Worm (Caenorhabditis elegans) whole organism, young adult: Measurements from ENCODE around the gene nspg-7.1.

Experiments used
- B0019.2 ChIP-seq: fragments of 200-800 bp; sonication (Bioruptor generic); conservative IDR thresholded peaks from 2 replicates; pipeline ENCODE4 v1.3.6; 2022; ENCODE audit warnings: missing genetic modification reagents, missing genetic modification characterization, missing compliant biosample characterization
- B0336.3 ChIP-seq: fragments of 200-800 bp; sonication (Bioruptor generic); IDR thresholded peaks from 2 replicates; pipeline ENCODE4 v1.3.6; 2022; ENCODE audit warnings: missing genetic modification characterization, missing compliant biosample characterization
- C17E4.6 ChIP-seq: fragments of 200-800 bp; sonication (Bioruptor generic); IDR thresholded peaks from 2 replicates; pipeline ENCODE4 v1.3.6; 2022; ENCODE audit warnings: missing genetic modification reagents, missing genetic modification characterization, missing compliant biosample characterization
- F10E7.11 ChIP-seq: sonication (generic microtip); optimal IDR thresholded peaks from 2 replicates; lab custom pipeline; 2017; ENCODE audit warnings: mild to moderate bottlenecking, missing genetic modification characterization, moderate library complexity, missing compliant biosample characterization
- F52B5.7 ChIP-seq: sonication (generic microtip); optimal IDR thresholded peaks from 2 replicates; lab custom pipeline; 2016; ENCODE audit warnings: mild to moderate bottlenecking, missing genetic modification characterization, missing compliant biosample characterization
- K12H6.12 ChIP-seq: fragments of 200-800 bp; sonication (Bioruptor generic); optimal IDR thresholded peaks from 2 replicates; lab custom pipeline; 2018; ENCODE audit warnings: mild to moderate bottlenecking, missing genetic modification characterization, missing compliant biosample characterization
- Y53G8AR.9 ChIP-seq: fragments of 200-800 bp; sonication (Bioruptor generic); conservative IDR thresholded peaks from 2 replicates; pipeline ENCODE4 v1.3.6; 2022; ENCODE audit warnings: missing genetic modification reagents, missing genetic modification characterization, missing compliant biosample characterization
- ama-1 ChIP-seq, 3 experiments: fragments of 150-350 bp in 1 of 3; sonication (generic microtip) in 2 of 3; optimal IDR thresholded peaks; 2 replicates each; lab custom pipeline; 2014 to 2018; ENCODE audit warnings: missing biosample characterization in 2 of 3, missing genetic modification characterization in 2 of 3, missing genetic modification reagents in 2 of 3
- aptf-3 ChIP-seq: fragments of 200-800 bp; sonication (Bioruptor generic); IDR thresholded peaks from 2 replicates; pipeline ENCODE4 v1.3.6; 2022; ENCODE audit warnings: missing genetic modification characterization, missing compliant biosample characterization
- attf-3 ChIP-seq: fragments of 200-800 bp; sonication (Bioruptor generic); conservative IDR thresholded peaks from 2 replicates; pipeline ENCODE4 v1.3.6; 2022; ENCODE audit warnings: missing genetic modification reagents, missing genetic modification characterization, missing compliant biosample characterization
- bed-1 ChIP-seq: fragments of 200-800 bp; sonication (Bioruptor generic); IDR thresholded peaks from 2 replicates; pipeline ENCODE4 v1.3.6; 2022; ENCODE audit warnings: missing genetic modification reagents, missing genetic modification characterization, missing compliant biosample characterization
- cebp-1 ChIP-seq, 2 experiments: fragments of 200-800 bp in 1 of 2; sonication (Bioruptor generic) in 1 of 2; sonication (generic microtip) in 1 of 2; IDR thresholded peaks in 1 of 2; optimal IDR thresholded peaks in 1 of 2; 2 replicates each; pipeline versions ENCODE4 v1.3.6 to Lab custom; 2017 to 2022; ENCODE audit warnings: missing compliant biosample characterization in 2 of 2, missing genetic modification characterization in 2 of 2, mild to moderate bottlenecking in 1 of 2, missing genetic modification reagents in 1 of 2, moderate library complexity in 1 of 2
- ceh-58 ChIP-seq: fragments of 200-800 bp; sonication (Bioruptor generic); IDR thresholded peaks from 2 replicates; pipeline ENCODE4 v1.3.6; 2022; ENCODE audit warnings: missing genetic modification characterization, missing compliant biosample characterization
- dox-1 ChIP-seq: fragments of 200-800 bp; sonication (Bioruptor generic); IDR thresholded peaks from 2 replicates; pipeline ENCODE4 v1.3.6; 2022; ENCODE audit warnings: missing genetic modification reagents, missing genetic modification characterization, missing compliant biosample characterization
- egl-18 ChIP-seq: fragments of 200-800 bp; sonication (Bioruptor generic); IDR thresholded peaks from 2 replicates; pipeline ENCODE4 v1.3.6; 2022; ENCODE audit warnings: missing genetic modification reagents, missing genetic modification characterization, missing compliant biosample characterization
- ets-4 ChIP-seq: fragments of 200-800 bp; sonication (Bioruptor generic); optimal IDR thresholded peaks from 2 replicates; lab custom pipeline; 2018; ENCODE audit warnings: mild to moderate bottlenecking, missing genetic modification characterization, missing compliant biosample characterization
- him-1 ChIP-seq: sonication (generic microtip); optimal IDR thresholded peaks from 2 replicates; lab custom pipeline; 2016; ENCODE audit warnings: missing genotype, missing genetic modification reagents, missing genetic modification characterization, missing compliant biosample characterization
- hrde-1 ChIP-seq: sonication (generic microtip); optimal IDR thresholded peaks from 2 replicates; lab custom pipeline; 2016; ENCODE audit warnings: missing genetic modification characterization, mild to moderate bottlenecking, missing compliant biosample characterization, moderate library complexity, missing genotype, missing genetic modification reagents, borderline replicate concordance
- let-526 ChIP-seq: fragments of 200-800 bp; sonication (Bioruptor generic); IDR thresholded peaks from 2 replicates; pipeline ENCODE4 v1.3.6; 2022; ENCODE audit warnings: missing genetic modification reagents, missing genetic modification characterization, missing compliant biosample characterization
- let-607 ChIP-seq, 2 experiments: fragments of 200-800 bp in 1 of 2; sonication (Bioruptor generic) in 1 of 2; sonication (generic microtip) in 1 of 2; optimal IDR thresholded peaks; 2 replicates each; lab custom pipeline; 2016 to 2018; ENCODE audit warnings: mild to moderate bottlenecking in 2 of 2, missing compliant biosample characterization in 2 of 2, missing genetic modification characterization in 2 of 2, moderate library complexity in 2 of 2, missing genotype in 1 of 2
- lin-26 ChIP-seq: fragments of 200-800 bp; sonication (Bioruptor generic); IDR thresholded peaks from 2 replicates; pipeline ENCODE4 v1.3.6; 2022; ENCODE audit warnings: missing genetic modification reagents, missing genetic modification characterization, missing compliant biosample characterization
- lin-40 ChIP-seq: sonication (generic microtip); optimal IDR thresholded peaks from 2 replicates; lab custom pipeline; 2016; ENCODE audit warnings: missing genetic modification characterization, mild to moderate bottlenecking, missing compliant biosample characterization, missing genotype, missing genetic modification reagents
- lin-54 ChIP-seq: fragments of 200-800 bp; sonication (Bioruptor generic); optimal IDR thresholded peaks from 2 replicates; lab custom pipeline; 2018; ENCODE audit warnings: mild to moderate bottlenecking, missing genetic modification characterization, missing compliant biosample characterization
- lsl-1 ChIP-seq: fragments of 200-800 bp; sonication (Bioruptor generic); optimal IDR thresholded peaks from 2 replicates; lab custom pipeline; 2018; ENCODE audit warnings: mild to moderate bottlenecking, missing genetic modification characterization, moderate library complexity, missing compliant biosample characterization
- madf-10 ChIP-seq: sonication (generic microtip); optimal IDR thresholded peaks from 2 replicates; lab custom pipeline; 2016; ENCODE audit warnings: mild to moderate bottlenecking, missing genetic modification characterization, missing compliant biosample characterization
- nfyb-1 ChIP-seq: fragments of 200-800 bp; sonication (Bioruptor generic); IDR thresholded peaks from 2 replicates; pipeline ENCODE4 v1.3.6; 2022; ENCODE audit warnings: missing genetic modification reagents, missing genetic modification characterization, missing compliant biosample characterization
- nhr-179 ChIP-seq: sonication (generic microtip); optimal IDR thresholded peaks from 2 replicates; lab custom pipeline; 2016; ENCODE audit warnings: mild to moderate bottlenecking, missing genetic modification characterization, missing compliant biosample characterization
- nhr-27 ChIP-seq: fragments of 200-800 bp; sonication (Bioruptor generic); optimal IDR thresholded peaks from 2 replicates; lab custom pipeline; 2018; ENCODE audit warnings: mild to moderate bottlenecking, missing genetic modification characterization, moderate library complexity, missing compliant biosample characterization
- rec-8 ChIP-seq, 2 experiments: sonication (generic microtip); optimal IDR thresholded peaks; 2 replicates each; lab custom pipeline; 2016; ENCODE audit warnings: mild to moderate bottlenecking in 2 of 2, missing genetic modification characterization in 2 of 2, missing genetic modification reagents in 2 of 2, missing genotype in 2 of 2, missing biosample characterization in 1 of 2, missing compliant biosample characterization in 1 of 2, moderate library complexity in 1 of 2
- repo-1 ChIP-seq: sonication (generic microtip); optimal IDR thresholded peaks from 2 replicates; lab custom pipeline; 2017; ENCODE audit warnings: mild to moderate bottlenecking, missing genetic modification characterization, missing compliant biosample characterization
- snpc-1.1 ChIP-seq: sonication (generic microtip); optimal IDR thresholded peaks from 2 replicates; lab custom pipeline; 2017; ENCODE audit warnings: missing genetic modification characterization, mild to moderate bottlenecking, missing compliant biosample characterization, antibody characterized with exemption, moderate library complexity, missing genotype, missing genetic modification reagents; ENCODE audit not compliant: insufficient read depth
- snpc-3.4 ChIP-seq: sonication (generic microtip); optimal IDR thresholded peaks from 2 replicates; lab custom pipeline; 2017; ENCODE audit warnings: missing genetic modification characterization, mild to moderate bottlenecking, missing compliant biosample characterization, antibody characterized with exemption, moderate library complexity, missing genotype, missing genetic modification reagents
- snpc-4 ChIP-seq, 5 experiments: fragments of 150-350 bp in 1 of 5; sonication (generic microtip) in 4 of 5; optimal IDR thresholded peaks; 2 replicates each; lab custom pipeline; 2014 to 2018; ENCODE audit warnings: missing genetic modification characterization in 5 of 5, missing biosample characterization in 3 of 5, antibody characterized with exemption in 2 of 5, mild to moderate bottlenecking in 2 of 5, missing compliant biosample characterization in 2 of 5, missing genotype in 2 of 5, moderate library complexity in 2 of 5, missing genetic modification reagents in 1 of 5
- ztf-3 ChIP-seq: fragments of 200-800 bp; sonication (Bioruptor generic); optimal IDR thresholded peaks from 2 replicates; lab custom pipeline; 2018; ENCODE audit warnings: mild to moderate bottlenecking, missing genetic modification characterization, missing compliant biosample characterization

The nspg-7.1 gene

ce11 chrIV:9321039-9321851, 9.4 kb downstream of the nspg-7.1 start, which contains the start of the genes F49C12.12 and vha-17 (continued):
- TF ChIP-seq ama-1 (optimal IDR thresholded peaks at IDR 0.05; lab: Kevin White, UChicago) (no peak), ama-1 (GFP tag; optimal IDR thresholded peaks at IDR 0.05; lab: Kevin White, UChicago) (no peak), ceh-58 (GFP tag; lab: Robert Waterston, UW) (no peak), attf-3 (GFP tag; lab: Robert Waterston, UW) (no peak), repo-1 (no peak), dox-1 (peak; percentile 49; the same call in 1 of the 2 replicates), B0336.3 (GFP tag; lab: Robert Waterston, UW) (no peak), B0019.2 (GFP tag; lab: Robert Waterston, UW) (no peak), lin-40 (tag; lab: Kevin White, UChicago) (no peak)

ce11 chrIV:9320023-9320422, 10.6 kb downstream of the nspg-7.1 start:
- TF ChIP-seq B0336.3 (GFP tag; lab: Robert Waterston, UW), result peak; percentile 36; the same call in 1 of the 2 replicates
- peak; percentile 70 for TF ChIP-seq F52B5.7
- no peak for TF ChIP-seq nfyb-1 (GFP tag; lab: Robert Waterston, UW)
- no peak for TF ChIP-seq ets-4 (GFP tag; lab: Kevin White, UChicago)
- TF ChIP-seq C17E4.6 (GFP tag; lab: Robert Waterston, UW), result no peak
- peak in 1 of 2 experiments; percentile 13 for TF ChIP-seq let-607 (tag; optimal IDR thresholded peaks at IDR 0.05; lab: Kevin White, UChicago)
- no peak for TF ChIP-seq lin-54
- TF ChIP-seq aptf-3 (GFP tag; lab: Robert Waterston, UW), result no peak
- TF ChIP-seq rec-8 (tag; optimal IDR thresholded peaks at IDR 0.05; lab: Kevin White, UChicago), result no peak
- TF ChIP-seq ztf-3 (GFP tag; lab: Kevin White, UChicago), result no peak
- TF ChIP-seq him-1 (tag; lab: Kevin White, UChicago), result peak; percentile 48
- no peak for TF ChIP-seq K12H6.12
- peak; percentile 81 for TF ChIP-seq hrde-1
- no peak for TF ChIP-seq madf-10 (tag; lab: Kevin White, UChicago)
- TF ChIP-seq bed-1 (GFP tag; lab: Robert Waterston, UW), result 0 out of 2 replicates have a peak, but pooled peaks have one; percentile 37
- peak; percentile 58; the same call in 1 of the 2 replicates for TF ChIP-seq lin-26 (GFP tag; lab: Robert Waterston, UW)
- TF ChIP-seq lsl-1 (GFP tag; lab: Kevin White, UChicago), result no peak
- TF ChIP-seq snpc-4 (GFP tag; optimal IDR thresholded peaks at IDR 0.05; lab: Kevin White, UChicago), result no peak
- no peak for TF ChIP-seq snpc-4 (tag; optimal IDR thresholded peaks at IDR 0.05; lab: Kevin White, UChicago)
- TF ChIP-seq nhr-179, result no peak
- no peak for TF ChIP-seq snpc-3.4
- 0 out of 2 replicates have a peak, but pooled peaks have one; percentile 45 for TF ChIP-seq Y53G8AR.9
- TF ChIP-seq F10E7.11 (tag; lab: Kevin White, UChicago), result no peak
- no peak for TF ChIP-seq nhr-27
- TF ChIP-seq snpc-1.1 (tag; lab: Kevin White, UChicago), result peak; percentile 64
- TF ChIP-seq ama-1 (optimal IDR thresholded peaks at IDR 0.05; lab: Kevin White, UChicago), result no peak
- TF ChIP-seq ama-1 (GFP tag; optimal IDR thresholded peaks at IDR 0.05; lab: Kevin White, UChicago), result peak in 1 of 2 experiments; percentile 42
- TF ChIP-seq cebp-1 (GFP tag; IDR thresholded peaks at IDR 0.05; lab: Robert Waterston, UW), result no peak
- peak; percentile 14 for TF ChIP-seq cebp-1 (tag; optimal IDR thresholded peaks at IDR 0.05; lab: Kevin White, UChicago)
- TF ChIP-seq let-526 (GFP tag; lab: Robert Waterston, UW), result peak; percentile 57; the same call in 1 of the 2 replicates
- TF ChIP-seq egl-18 (GFP tag; lab: Robert Waterston, UW), result no peak
